Worm (Caenorhabditis elegans) whole organism, early embryonic: ENCODE results near the gene pgp-11.

ENCODE experiments used
- aly-1 ChIP-seq: sonication (generic microtip); optimal IDR thresholded peaks from 2 replicates; lab custom pipeline; 2016; ENCODE audit warnings: missing genetic modification characterization, missing compliant biosample characterization
- ama-1 ChIP-seq: fragments of 150-350 bp; optimal IDR thresholded peaks from 2 replicates; lab custom pipeline; 2014
- ceh-13 ChIP-seq: fragments of 200-800 bp; sonication (Bioruptor generic); optimal IDR thresholded peaks from 2 replicates; lab custom pipeline; 2018; ENCODE audit warnings: mild to moderate bottlenecking, missing genetic modification characterization, missing compliant biosample characterization
- ceh-36 ChIP-seq: sonication (generic microtip); optimal IDR thresholded peaks from 2 replicates; lab custom pipeline; 2016; ENCODE audit warnings: missing genetic modification characterization, inconsistent platforms, missing compliant biosample characterization
- ets-7 ChIP-seq: sonication (generic microtip); optimal IDR thresholded peaks from 2 replicates; lab custom pipeline; 2016; ENCODE audit warnings: missing genotype, missing genetic modification characterization, missing compliant biosample characterization
- flt-1 ChIP-seq: fragments of 200-800 bp; sonication (Bioruptor generic); IDR thresholded peaks from 2 replicates; pipeline ENCODE4 v1.3.6; 2022; ENCODE audit warnings: missing genetic modification characterization, missing compliant biosample characterization
- hmbx-1 ChIP-seq: sonication (generic microtip); optimal IDR thresholded peaks from 2 replicates; lab custom pipeline; 2016; ENCODE audit warnings: mild to moderate bottlenecking, missing genetic modification characterization, missing compliant biosample characterization
- hmg-4 ChIP-seq: fragments of 200-800 bp; sonication (Bioruptor generic); optimal IDR thresholded peaks from 2 replicates; lab custom pipeline; 2018; ENCODE audit warnings: mild to moderate bottlenecking, missing genetic modification characterization, missing compliant biosample characterization
- pes-1 ChIP-seq: fragments of 200-800 bp; sonication (Bioruptor generic); IDR thresholded peaks from 2 replicates; pipeline ENCODE4 v1.3.6; 2022; ENCODE audit warnings: missing genetic modification reagents, missing genetic modification characterization, missing compliant biosample characterization
- scrt-1 ChIP-seq: fragments of 200-800 bp; sonication (Bioruptor generic); IDR thresholded peaks from 2 replicates; pipeline ENCODE4 v1.3.6; 2022; ENCODE audit warnings: missing genetic modification characterization, missing compliant biosample characterization
- tbx-11 ChIP-seq: fragments of 200-800 bp; sonication (Bioruptor generic); IDR thresholded peaks from 2 replicates; pipeline ENCODE4 v1.3.6; 2022; ENCODE audit warnings: missing genetic modification characterization, missing compliant biosample characterization

DNA sequence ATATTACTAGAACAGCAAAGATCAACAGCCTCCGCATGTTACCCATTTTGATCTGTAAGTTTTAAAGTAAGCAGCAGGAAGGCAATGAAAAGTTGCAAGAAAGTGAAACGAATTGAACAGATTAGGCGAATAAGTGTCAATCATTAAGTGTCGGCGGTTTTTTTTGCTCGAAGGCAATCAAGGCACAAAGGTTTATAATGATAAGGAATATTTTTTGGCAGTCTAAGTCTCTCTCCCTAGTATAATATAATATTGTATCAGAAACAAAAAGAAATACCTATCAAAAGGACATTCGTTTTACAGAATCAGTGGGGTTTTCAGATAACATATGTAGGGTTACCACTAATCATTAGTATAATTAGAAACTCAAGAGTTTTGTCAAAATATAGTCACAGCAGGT is 28.6 kb upstream of the pgp-11 start, which contains the start of gene nrf-6:
- TF ChIP-seq ama-1 (lab: Kevin White, UChicago) (no peak), hmg-4 (GFP tag; lab: Kevin White, UChicago) (no peak), ceh-13 (no peak), pes-1 (GFP tag; lab: Robert Waterston, UW) (no peak), hmbx-1 (tag; lab: Kevin White, UChicago) (no peak), aly-1 (no peak), scrt-1 (GFP tag; lab: Robert Waterston, UW) (no peak), ets-7 (no peak), flt-1 (GFP tag; lab: Robert Waterston, UW) (no peak), tbx-11 (GFP tag; lab: Robert Waterston, UW) (no peak), ceh-36 (tag; lab: Kevin White, UChicago) (no peak)
